Fruit fly (Drosophila melanogaster): ENCODE results near the gene Best1.

Gene Best1

DNA sequence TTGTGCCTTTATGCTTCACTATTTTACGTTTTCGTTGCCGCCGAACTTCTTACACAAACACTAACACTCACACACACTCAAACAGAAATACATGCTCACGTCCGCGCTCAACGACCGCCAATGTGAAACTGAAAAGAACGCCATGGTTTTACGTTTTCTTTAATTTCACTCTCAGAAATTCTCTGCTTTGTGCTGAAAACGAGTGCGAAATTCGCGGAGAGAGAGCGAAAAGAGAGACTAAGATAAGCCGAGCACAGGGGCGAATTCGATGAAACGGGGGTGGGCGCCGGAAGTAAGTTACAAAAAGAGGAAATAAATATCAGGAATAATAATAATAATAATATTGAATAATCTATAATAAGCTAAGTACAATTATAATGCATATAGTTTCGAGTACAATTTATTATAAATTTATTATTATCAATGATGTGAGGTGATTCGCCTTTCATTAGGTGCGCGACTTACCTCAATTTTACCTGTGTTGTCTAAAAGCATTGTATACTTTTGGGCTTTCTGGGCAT is at the start of gene Best1:
Gene Best1 (minus strand): TSS at position 132 of the 521 bp plus-strand sequence.
- TF ChIP-seq tin (GFP tag; optimal IDR thresholded peaks at IDR 0.05) = peak; percentile 91
- TF ChIP-seq Sry-δ (GFP tag; optimal IDR thresholded peaks at IDR 0.05) = peak; percentile 12
- TF ChIP-seq CG4617 (GFP tag; optimal IDR thresholded peaks at IDR 0.05; ENCODE audit: borderline replicate concordance) = peak; percentile 37
- TF ChIP-seq crp (GFP tag; optimal IDR thresholded peaks at IDR 0.05) = peak in 1 of 2 experiments; percentile 43
- peak; percentile 90 for TF ChIP-seq Med (GFP tag)
- TF ChIP-seq CG14860 (GFP tag; IDR thresholded peaks at IDR 0.05; ENCODE audit: partially characterized antibody) = peak; percentile 63; the same call in 2 of the 3 replicates
- peak; percentile 96 for TF ChIP-seq lab (GFP tag; optimal IDR thresholded peaks at IDR 0.05)
- TF ChIP-seq wor (GFP tag; IDR thresholded peaks at IDR 0.05) = peak; percentile 71
- peak; percentile 81 for TF ChIP-seq run (tag; optimal IDR thresholded peaks at IDR 0.05)
- peak; percentile 73 for TF ChIP-seq jing (GFP tag; optimal IDR thresholded peaks at IDR 0.05)
- TF ChIP-seq CG1233 (GFP tag; optimal IDR thresholded peaks at IDR 0.05) = peak; percentile 90
- TF ChIP-seq sens-2 (GFP tag; IDR thresholded peaks at IDR 0.05) = peak; percentile 77
- TF ChIP-seq ttk (GFP tag; IDR thresholded peaks at IDR 0.05) = peak; percentile 89
- TF ChIP-seq danr (GFP tag; IDR thresholded peaks at IDR 0.05) = peak; percentile 68; the same call in 1 of the 2 replicates
- peak; percentile 71 for TF ChIP-seq CG8359 (GFP tag; optimal IDR thresholded peaks at IDR 0.05; ENCODE audit: borderline replicate concordance)
- peak; percentile 89 for TF ChIP-seq Mrtf (GFP tag; IDR thresholded peaks at IDR 0.05)
- TF ChIP-seq CG17912 (GFP tag; optimal IDR thresholded peaks at IDR 0.05) = peak; percentile 30
- peak; percentile 60; the same call in 1 of the 3 replicates for TF ChIP-seq hb (GFP tag; IDR thresholded peaks at IDR 0.05; ENCODE audit: partially characterized antibody)
- TF ChIP-seq NfI (GFP tag; optimal IDR thresholded peaks at IDR 0.05) = peak; percentile 94
- peak; percentile 79 for TF ChIP-seq CG4328 (GFP tag; optimal IDR thresholded peaks at IDR 0.05)
- TF ChIP-seq CG4854 (GFP tag; optimal IDR thresholded peaks at IDR 0.05) = peak; percentile 65
- peak; percentile 76 for TF ChIP-seq peb (GFP tag; IDR thresholded peaks at IDR 0.05)
- peak; percentile 89 for TF ChIP-seq CG10267 (tag; optimal IDR thresholded peaks at IDR 0.05)
- peak; percentile 94 for TF ChIP-seq CG17829 (tag; optimal IDR thresholded peaks at IDR 0.05)
- TF ChIP-seq CTCF (GFP tag; optimal IDR thresholded peaks at IDR 0.05) = peak; percentile 56
- peak; percentile 35 for TF ChIP-seq Sry-β (GFP tag; optimal IDR thresholded peaks at IDR 0.05)
- peak; percentile 93 for TF ChIP-seq CG10147 (GFP tag; optimal IDR thresholded peaks at IDR 0.05)
- TF ChIP-seq row (GFP tag; IDR thresholded peaks at IDR 0.05) = peak; percentile 99
- TF ChIP-seq CG16813 (GFP tag; IDR thresholded peaks at IDR 0.05; ENCODE audit: partially characterized antibody) = peak; percentile 89
- TF ChIP-seq CHES-1-like (GFP tag; optimal IDR thresholded peaks at IDR 0.05) = peak; percentile 65
- TF ChIP-seq bbx (GFP tag; IDR thresholded peaks at IDR 0.05; ENCODE audit: partially characterized antibody) = peak; percentile 74
- peak; percentile 82 for TF ChIP-seq onecut (GFP tag; IDR thresholded peaks at IDR 0.05)
- TF ChIP-seq Abd-B (GFP tag; optimal IDR thresholded peaks at IDR 0.05) = peak; percentile 87
- peak; percentile 87 for TF ChIP-seq lbe (GFP tag; optimal IDR thresholded peaks at IDR 0.05)
- peak; percentile 64 for TF ChIP-seq CG30020 (tag; optimal IDR thresholded peaks at IDR 0.05)
- TF ChIP-seq Nf-YC (tag; optimal IDR thresholded peaks at IDR 0.05) = peak; percentile 84
- peak; percentile 100 for TF ChIP-seq aop (GFP tag; IDR thresholded peaks at IDR 0.05)
- TF ChIP-seq tx (GFP tag; optimal IDR thresholded peaks at IDR 0.05) = peak; percentile 32
- no peak for TF ChIP-seq Sin3A (optimal IDR thresholded peaks at IDR 0.05)
- TF ChIP-seq BEAF-32 (GFP tag; optimal IDR thresholded peaks at IDR 0.05) = no peak
- peak; percentile 77; the same call in 1 of the 2 replicates for TF ChIP-seq sim (GFP tag; IDR thresholded peaks at IDR 0.05)
- peak; percentile 92 for TF ChIP-seq CG17361 (GFP tag; IDR thresholded peaks at IDR 0.05)
- TF ChIP-seq hkb (optimal IDR thresholded peaks at IDR 0.05) = no peak
- TF ChIP-seq hkb (GFP tag; IDR thresholded peaks at IDR 0.05) = peak; percentile 93
- no peak for TF ChIP-seq sc (optimal IDR thresholded peaks at IDR 0.05)
- TF ChIP-seq sc (GFP tag; optimal IDR thresholded peaks at IDR 0.05) = peak; percentile 85
- peak; percentile 86 for TF ChIP-seq Oaz (GFP tag; IDR thresholded peaks at IDR 0.05)
- TF ChIP-seq Fer1 (GFP tag; optimal IDR thresholded peaks at IDR 0.05) = peak; percentile 93
- TF ChIP-seq gt (GFP tag; IDR thresholded peaks at IDR 0.05) = peak; percentile 63; the same call in 1 of the 2 replicates
- TF ChIP-seq CG10274 (GFP tag; optimal IDR thresholded peaks at IDR 0.05) = peak; percentile 74
- TF ChIP-seq CG13894 (tag; optimal IDR thresholded peaks at IDR 0.05) = peak; percentile 93
